Fruit fly (Drosophila melanogaster): ENCODE measurements around the gene a10.

- TF ChIP-seq Myc (optimal IDR thresholded peaks at IDR 0.05) (no peak), Sin3A (optimal IDR thresholded peaks at IDR 0.05) (no peak), insv (optimal IDR thresholded peaks at IDR 0.05) (no peak), psq (optimal IDR thresholded peaks at IDR 0.05) (no peak)
Observed at dm6 chr3L:16978406-16978805, 45.1 kb downstream of the a10 start.
